Fruit fly (Drosophila melanogaster): ENCODE results near the gene Mis12.

DNA sequence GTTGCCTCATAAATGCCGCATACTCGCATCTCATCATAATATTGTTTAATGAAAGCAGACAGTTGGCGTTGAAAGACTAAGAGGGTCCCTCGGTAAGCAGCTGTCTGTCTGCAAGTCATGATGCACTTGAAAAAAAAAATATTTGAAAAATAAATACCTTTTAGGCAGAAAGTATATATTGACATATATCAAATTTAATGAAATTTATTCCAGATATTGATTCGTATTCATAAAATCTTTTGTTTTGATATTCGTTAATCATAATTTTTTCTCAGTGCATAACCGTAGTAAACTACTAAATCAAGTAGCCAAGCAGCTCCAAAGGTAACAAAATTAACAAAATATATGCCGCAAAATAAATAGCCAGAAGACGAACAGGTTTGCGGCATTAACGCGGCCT lies 33.0 kb upstream of the Mis12 start:
- TF ChIP-seq CG8478 (optimal IDR thresholded peaks at IDR 0.05) (no peak), Dll (optimal IDR thresholded peaks at IDR 0.05) (no peak), pan (optimal IDR thresholded peaks at IDR 0.05) (no peak), psq (optimal IDR thresholded peaks at IDR 0.05) (no peak)
